Fruit fly (Drosophila melanogaster): ENCODE measurements around the gene Atac3.

Gene Atac3

dm6 chr3L:339072-339471 lies 11.3 kb upstream of the Atac3 start (continued):
- no peak for TF ChIP-seq CG1529 (GFP tag; optimal IDR thresholded peaks at IDR 0.05)
- TF ChIP-seq pan (optimal IDR thresholded peaks at IDR 0.05), result no peak
- TF ChIP-seq pan (GFP tag; optimal IDR thresholded peaks at IDR 0.05 in 1 of 2, IDR thresholded peaks at IDR 0.05 in 1 of 2), result no peak
- peak; percentile 31 for TF ChIP-seq mirr (GFP tag; optimal IDR thresholded peaks at IDR 0.05)
- TF ChIP-seq ci (GFP tag; IDR thresholded peaks at IDR 0.05), result peak; percentile 22; the same call in 1 of the 3 replicates

dm6 chr3L:338116-338515 lies 10.3 kb upstream of the Atac3 start:
- no peak for TF ChIP-seq eyg (GFP tag; optimal IDR thresholded peaks at IDR 0.05)
- TF ChIP-seq CG34376 (GFP tag; optimal IDR thresholded peaks at IDR 0.05), result peak; percentile 17
- TF ChIP-seq exex (tag; optimal IDR thresholded peaks at IDR 0.05), result peak; percentile 55
- peak; percentile 21 for TF ChIP-seq grn (GFP tag; optimal IDR thresholded peaks at IDR 0.05)
- peak; percentile 12 for TF ChIP-seq Deaf1 (tag; optimal IDR thresholded peaks at IDR 0.05)
- TF ChIP-seq mirr (GFP tag; optimal IDR thresholded peaks at IDR 0.05), result peak; percentile 68

dm6 chr3L:337148-337547 lies 9.4 kb upstream of the Atac3 start:
- TF ChIP-seq grn (GFP tag; optimal IDR thresholded peaks at IDR 0.05) (peak; percentile 17), exex (tag; optimal IDR thresholded peaks at IDR 0.05) (peak; percentile 72), CG11093 (GFP tag; IDR thresholded peaks at IDR 0.05) (no peak), luna (GFP tag; optimal IDR thresholded peaks at IDR 0.05) (no peak), lab (GFP tag; optimal IDR thresholded peaks at IDR 0.05) (peak; percentile 48), sug (tag; optimal IDR thresholded peaks at IDR 0.05) (peak; percentile 50), danr (GFP tag; IDR thresholded peaks at IDR 0.05) (no peak)

dm6 chr3L:331842-332802 lies 4.3 kb upstream of the Atac3 start, which contains the start of gene mthl9:
Gene mthl9, minus strand, starts transcription at chr3L:332309.
- TF ChIP-seq Fer1 (GFP tag; optimal IDR thresholded peaks at IDR 0.05) (peak; percentile 62), ssp (GFP tag; IDR thresholded peaks at IDR 0.05) (no peak), Dp (GFP tag; optimal IDR thresholded peaks at IDR 0.05) (peak; percentile 38), CG12942 (GFP tag; optimal IDR thresholded peaks at IDR 0.05) (no peak), HLH54F (GFP tag; optimal IDR thresholded peaks at IDR 0.05) (no peak), CG2202 (tag; optimal IDR thresholded peaks at IDR 0.05) (no peak), Sox102F (GFP tag; optimal IDR thresholded peaks at IDR 0.05) (no peak), en (GFP tag; optimal IDR thresholded peaks at IDR 0.05) (no peak), CkIIα-i1 (GFP tag; IDR thresholded peaks at IDR 0.05) (no peak), CG42726 (GFP tag; IDR thresholded peaks at IDR 0.05; ENCODE audit: partially characterized antibody) (no peak), CG14965 (GFP tag; optimal IDR thresholded peaks at IDR 0.05; ENCODE audit: borderline replicate concordance) (no peak), CG17568 (GFP tag; optimal IDR thresholded peaks at IDR 0.05) (no peak), ERR (GFP tag; optimal IDR thresholded peaks at IDR 0.05) (no peak), Scr (GFP tag; IDR thresholded peaks at IDR 0.05; ENCODE audit: partially characterized antibody) (0 out of 2 replicates have a peak, but pooled peaks have one; percentile 24), CG7372 (GFP tag; IDR thresholded peaks at IDR 0.05) (no peak), CG14710 (tag; optimal IDR thresholded peaks at IDR 0.05) (peak; percentile 0), dysf (GFP tag; IDR thresholded peaks at IDR 0.05) (no peak), Dip2 (GFP tag; IDR thresholded peaks at IDR 0.05) (no peak), CG5180 (GFP tag; optimal IDR thresholded peaks at IDR 0.05) (peak; percentile 16), cas (GFP tag; IDR thresholded peaks at IDR 0.05) (no peak), CG8089 (GFP tag; optimal IDR thresholded peaks at IDR 0.05) (no peak), D19B (GFP tag; optimal IDR thresholded peaks at IDR 0.05) (no peak), Abd-B (GFP tag; optimal IDR thresholded peaks at IDR 0.05) (no peak), salm (tag; optimal IDR thresholded peaks at IDR 0.05) (no peak), CG4360 (GFP tag; IDR thresholded peaks at IDR 0.05) (0 out of 2 replicates have a peak, but pooled peaks have one; percentile 35), gsb-n (tag; optimal IDR thresholded peaks at IDR 0.05) (no peak), Bgb (GFP tag; IDR thresholded peaks at IDR 0.05; ENCODE audit: partially characterized antibody) (peak; percentile 55), CG18476 (GFP tag; optimal IDR thresholded peaks at IDR 0.05) (no peak), Ptx1 (GFP tag; IDR thresholded peaks at IDR 0.05) (no peak)
